Worm (Caenorhabditis elegans): ENCODE data around the gene C03B1.1.
A peak's percentile ranks its signal among the peaks of the same experiment; 100 is the strongest.

The C03B1.1 gene

DNA sequence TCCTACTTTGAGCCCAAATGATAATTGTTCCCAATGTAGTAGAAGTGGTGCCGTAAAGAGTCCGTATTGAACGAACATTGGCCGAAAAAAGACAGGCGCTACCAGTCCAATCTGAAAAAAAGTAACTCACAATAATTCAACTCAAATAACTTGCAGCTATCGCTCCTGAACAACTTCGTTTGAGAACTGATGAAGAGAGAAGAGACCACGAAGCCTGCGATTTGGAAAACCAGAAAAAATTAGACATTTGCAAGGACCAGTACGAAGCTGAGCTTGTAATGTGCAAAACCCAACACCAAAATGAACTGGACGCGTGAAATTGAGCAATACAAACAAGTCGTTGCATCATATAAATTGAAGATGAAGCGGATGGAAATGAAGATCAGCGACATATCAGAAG, at the start of gene C03B1.1:
TSS of gene C03B1.1 (plus strand) at position 301 of the 400 bp plus-strand sequence.
- TF ChIP-seq nhr-28 (tag; optimal IDR thresholded peaks at IDR 0.05) (no peak), tbx-8 (GFP tag; optimal IDR thresholded peaks at IDR 0.05) (no peak), unc-62 (GFP tag; optimal IDR thresholded peaks at IDR 0.05) (no peak), lin-13 (tag; optimal IDR thresholded peaks at IDR 0.05) (no peak), ces-1 (GFP tag; optimal IDR thresholded peaks at IDR 0.05) (no peak), pha-4 (tag; optimal IDR thresholded peaks at IDR 0.05) (no peak), ztf-11 (tag; optimal IDR thresholded peaks at IDR 0.05) (no peak), ceh-43 (GFP tag; optimal IDR thresholded peaks at IDR 0.05) (no peak), ceh-39 (tag; optimal IDR thresholded peaks at IDR 0.05) (no peak), zip-8 (tag; optimal IDR thresholded peaks at IDR 0.05) (no peak), nhr-12 (tag; optimal IDR thresholded peaks at IDR 0.05) (no peak), hlh-1 (tag; optimal IDR thresholded peaks at IDR 0.05) (no peak)

DNA sequence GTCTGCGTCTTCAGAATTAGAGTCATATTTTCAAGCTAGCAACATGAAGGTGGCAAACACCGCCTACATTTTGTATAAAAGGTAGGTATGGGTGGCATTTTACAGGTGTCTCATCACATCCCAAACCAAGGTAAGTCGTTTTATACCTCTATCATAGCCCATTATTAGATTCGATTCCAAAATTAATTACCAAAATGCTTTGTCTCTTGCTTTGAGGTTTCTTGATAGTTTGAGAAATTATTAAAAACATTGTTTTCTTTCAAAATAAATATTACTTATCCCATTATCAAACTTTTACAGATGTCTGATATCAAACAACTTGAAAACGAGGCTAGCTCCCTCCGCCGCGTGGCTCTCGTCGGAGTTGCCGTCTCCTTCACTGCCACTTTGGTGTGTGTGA, 48.5 kb upstream of the C03B1.1 start, which contains the start of gene col-168:
TSS of gene col-168 (plus strand) at position 301 of the 400 bp plus-strand sequence.
- no peak for TF ChIP-seq ceh-83 (GFP tag; optimal IDR thresholded peaks at IDR 0.05)
- no peak for TF ChIP-seq ceh-39 (tag; optimal IDR thresholded peaks at IDR 0.05)
- no peak for TF ChIP-seq drap-1 (GFP tag; optimal IDR thresholded peaks at IDR 0.05)
- no peak for TF ChIP-seq mab-5 (tag; optimal IDR thresholded peaks at IDR 0.05)
- TF ChIP-seq nhr-2 (tag; optimal IDR thresholded peaks at IDR 0.05) = no peak
- TF ChIP-seq zip-8 (tag; optimal IDR thresholded peaks at IDR 0.05) = no peak

DNA sequence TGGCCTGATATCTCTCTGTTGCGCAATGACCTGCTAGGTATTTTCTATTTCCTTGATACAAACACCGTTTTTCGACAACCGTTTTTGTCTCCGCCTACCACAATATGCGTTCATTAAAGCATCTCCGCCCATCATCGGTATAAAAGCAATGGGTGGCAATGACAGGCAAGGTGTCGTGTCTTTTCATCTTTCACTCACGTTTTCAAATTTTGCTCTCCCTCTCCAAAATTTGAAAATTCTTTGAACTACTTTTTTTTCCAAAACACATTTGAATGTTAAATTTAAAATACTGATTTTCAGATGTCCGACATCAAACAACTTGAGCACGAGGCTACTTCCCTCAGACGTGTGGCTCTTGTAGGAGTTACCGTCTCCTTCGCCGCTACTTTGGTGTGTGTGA, 45.7 kb upstream of the C03B1.1 start, which contains the start of gene col-169:
TSS of gene col-169 (plus strand) at position 301 of the 400 bp plus-strand sequence.
- TF ChIP-seq nhr-237 (tag; optimal IDR thresholded peaks at IDR 0.05) = no peak
- TF ChIP-seq unc-62 (GFP tag; optimal IDR thresholded peaks at IDR 0.05) = no peak
- no peak for TF ChIP-seq elt-1 (tag; optimal IDR thresholded peaks at IDR 0.05; ENCODE audit: borderline replicate concordance, insufficient read depth)
- TF ChIP-seq ztf-11 (tag; optimal IDR thresholded peaks at IDR 0.05) = no peak
- TF ChIP-seq unc-120 (tag; optimal IDR thresholded peaks at IDR 0.05; ENCODE audit: poor library complexity, severe bottlenecking) = no peak
- no peak for TF ChIP-seq elt-3 (tag; optimal IDR thresholded peaks at IDR 0.05)
- TF ChIP-seq zip-8 (tag; optimal IDR thresholded peaks at IDR 0.05) = peak; percentile 30

DNA sequence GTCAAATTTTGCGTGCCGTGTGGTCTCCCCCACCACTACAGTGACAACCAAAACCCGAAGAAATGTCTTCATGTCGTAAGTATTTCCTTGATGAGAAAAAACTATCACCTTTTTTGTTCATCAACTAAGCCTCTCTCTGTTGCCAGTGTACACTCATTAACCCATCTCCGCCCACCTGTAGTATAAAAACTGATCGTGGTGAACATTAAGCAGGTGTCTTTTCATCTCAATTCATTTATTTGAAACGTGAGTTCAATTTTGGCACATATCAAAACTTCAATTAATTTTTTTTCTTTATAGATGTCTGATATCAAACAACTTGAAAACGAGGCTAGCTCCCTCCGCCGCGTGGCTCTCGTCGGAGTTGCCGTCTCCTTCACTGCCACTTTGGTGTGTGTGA, 43.1 kb upstream of the C03B1.1 start, which contains the start of gene col-170:
TSS of gene col-170 (plus strand) at position 301 of the 400 bp plus-strand sequence.
- TF ChIP-seq mab-5 (tag; optimal IDR thresholded peaks at IDR 0.05) (no peak), elt-3 (tag; optimal IDR thresholded peaks at IDR 0.05) (no peak), ceh-39 (tag; optimal IDR thresholded peaks at IDR 0.05) (no peak), elt-1 (tag; optimal IDR thresholded peaks at IDR 0.05; ENCODE audit: borderline replicate concordance, insufficient read depth) (no peak), sem-2 (GFP tag; optimal IDR thresholded peaks at IDR 0.05) (no peak), unc-39 (tag; optimal IDR thresholded peaks at IDR 0.05) (no peak), ceh-43 (GFP tag; optimal IDR thresholded peaks at IDR 0.05) (no peak), hlh-1 (tag; optimal IDR thresholded peaks at IDR 0.05) (no peak), zip-8 (tag; optimal IDR thresholded peaks at IDR 0.05) (no peak), cnd-1 (tag; optimal IDR thresholded peaks at IDR 0.05) (no peak), nhr-76 (tag; optimal IDR thresholded peaks at IDR 0.05) (no peak), unc-120 (tag; optimal IDR thresholded peaks at IDR 0.05; ENCODE audit: poor library complexity, severe bottlenecking) (no peak), ham-2 (GFP tag; optimal IDR thresholded peaks at IDR 0.05) (no peak)

DNA sequence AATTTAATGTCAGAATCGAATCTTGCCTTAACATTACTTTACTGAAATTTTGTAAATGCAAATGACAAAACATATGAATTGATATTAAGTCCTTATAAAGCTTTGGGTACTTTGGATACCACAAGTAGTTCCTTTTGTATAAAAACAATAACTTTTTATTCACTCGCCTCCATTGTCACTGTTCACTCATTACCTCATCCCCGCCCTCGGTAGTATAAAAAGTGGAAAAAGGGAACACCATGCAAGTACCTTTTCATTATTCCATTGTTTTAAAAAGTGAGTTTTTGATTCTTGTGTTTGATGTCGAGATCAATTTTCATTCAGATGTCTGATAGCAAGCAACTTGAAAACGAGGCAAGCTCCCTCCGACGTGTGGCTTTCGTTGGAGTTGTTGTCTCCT, 40.6 kb upstream of the C03B1.1 start, which contains the start of gene col-171:
TSS of gene col-171 (plus strand) at position 301 of the 400 bp plus-strand sequence.
- no peak for TF ChIP-seq tbx-8 (GFP tag; optimal IDR thresholded peaks at IDR 0.05)

DNA sequence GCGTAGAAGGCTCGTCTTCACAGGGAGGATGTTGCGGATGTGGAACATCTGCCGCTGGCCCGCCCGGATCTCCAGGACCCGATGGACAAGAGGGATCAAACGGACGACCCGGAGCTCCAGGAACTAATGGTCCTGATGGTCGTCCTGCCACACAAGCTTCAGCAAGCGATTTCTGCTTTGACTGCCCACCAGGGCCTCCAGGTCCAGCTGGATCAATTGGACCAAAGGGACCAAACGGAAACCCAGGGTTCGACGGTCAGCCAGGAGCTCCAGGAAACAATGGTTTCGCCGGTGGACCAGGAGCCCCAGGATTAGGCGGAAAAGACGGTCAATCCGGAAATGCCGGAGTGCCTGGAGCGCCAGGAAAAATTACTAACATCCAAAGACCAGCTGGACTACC, 39.9 kb upstream of the C03B1.1 start:
- no peak for TF ChIP-seq lin-13 (tag; optimal IDR thresholded peaks at IDR 0.05)
- no peak for TF ChIP-seq lin-32 (GFP tag; optimal IDR thresholded peaks at IDR 0.05)
- no peak for TF ChIP-seq ces-1 (GFP tag; optimal IDR thresholded peaks at IDR 0.05)
- TF ChIP-seq cnd-1 (tag; optimal IDR thresholded peaks at IDR 0.05) = no peak
- TF ChIP-seq elt-1 (tag; optimal IDR thresholded peaks at IDR 0.05; ENCODE audit: borderline replicate concordance, insufficient read depth) = no peak
- no peak for TF ChIP-seq pha-4 (tag; optimal IDR thresholded peaks at IDR 0.05)
- TF ChIP-seq flh-1 (GFP tag; optimal IDR thresholded peaks at IDR 0.05) = no peak
- TF ChIP-seq nhr-76 (tag; optimal IDR thresholded peaks at IDR 0.05) = no peak
- TF ChIP-seq unc-62 (GFP tag; optimal IDR thresholded peaks at IDR 0.05) = no peak
- TF ChIP-seq ham-2 (GFP tag; optimal IDR thresholded peaks at IDR 0.05) = no peak
- no peak for TF ChIP-seq zip-8 (tag; optimal IDR thresholded peaks at IDR 0.05)
- TF ChIP-seq ztf-11 (tag; optimal IDR thresholded peaks at IDR 0.05) = no peak
- TF ChIP-seq mab-5 (tag; optimal IDR thresholded peaks at IDR 0.05) = no peak
- no peak for TF ChIP-seq unc-39 (tag; optimal IDR thresholded peaks at IDR 0.05)
- no peak for TF ChIP-seq M03D4.4 (tag; optimal IDR thresholded peaks at IDR 0.05)
- TF ChIP-seq tbx-8 (GFP tag; optimal IDR thresholded peaks at IDR 0.05) = no peak
- no peak for TF ChIP-seq bed-3 (GFP tag; optimal IDR thresholded peaks at IDR 0.05)
- TF ChIP-seq sem-2 (GFP tag; optimal IDR thresholded peaks at IDR 0.05) = no peak
- no peak for TF ChIP-seq drap-1 (GFP tag; optimal IDR thresholded peaks at IDR 0.05)

Measured in whole organism, mixed stage, embryonic.